Worm (Caenorhabditis elegans): Measurements from ENCODE around the gene F22F7.7.
"Not testable (repeated sequence)": the region's sequence is repeated elsewhere in the genome, so short reads cannot be mapped to it uniquely, and the experiment has no call there.

DNA sequence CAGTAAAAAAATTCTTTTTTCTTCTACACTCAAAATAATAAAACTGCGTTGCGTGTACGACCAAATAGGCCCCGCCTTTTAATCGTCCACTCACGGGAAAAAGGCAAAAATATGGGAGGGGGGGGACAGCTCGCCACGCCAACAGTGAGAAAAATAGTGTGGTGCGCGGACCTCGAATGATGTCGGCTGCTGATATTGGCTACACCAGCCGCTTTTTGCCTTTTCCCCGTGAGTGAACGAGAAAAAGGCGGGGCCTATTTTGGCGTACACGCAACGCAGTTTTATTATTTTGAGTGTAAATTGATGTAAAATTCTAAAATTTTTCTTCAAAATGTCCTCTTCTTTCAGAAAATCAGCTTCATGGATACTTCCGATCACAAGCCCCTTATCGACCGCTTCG, 49.5 kb downstream of the F22F7.7 start, which contains the start of gene ztf-28:
- not testable (repeated sequence) for TF ChIP-seq nhr-11, egl-27, skn-1, nhr-76, sox-4 (tag; optimal IDR thresholded peaks at IDR 0.05)

Measured in whole organism, L1 larva.